Fruit fly (Drosophila melanogaster) whole organism, embryonic: ENCODE results near the gene Polr3H.

Source experiments
- B-H2 ChIP-seq: fragments of 200-800 bp; sonication (Bioruptor generic); optimal IDR thresholded peaks from 2 replicates; lab custom pipeline; 2018; ENCODE audit warnings: missing biosample characterization, mild to moderate bottlenecking, missing genetic modification characterization
- CG12659 ChIP-seq: fragments of 200-800 bp; sonication (Bioruptor generic); optimal IDR thresholded peaks from 3 replicates; lab custom pipeline; 2017; ENCODE audit warnings: mild to moderate bottlenecking, missing biosample characterization, missing genetic modification reagents, missing genetic modification characterization
- CG13624 ChIP-seq: fragments of 200-800 bp; sonication (Bioruptor generic); optimal IDR thresholded peaks from 2 replicates; lab custom pipeline; 2016; ENCODE audit warnings: missing biosample characterization, missing genetic modification characterization
- CG1792 ChIP-seq: fragments of 200-800 bp; sonication (Bioruptor generic); optimal IDR thresholded peaks from 2 replicates; lab custom pipeline; 2016; ENCODE audit warnings: missing biosample characterization, missing genetic modification characterization
- CG4730 ChIP-seq: fragments of 200-800 bp; sonication (Bioruptor generic); IDR thresholded peaks from 2 replicates; pipeline ENCODE4 v1.3.6; 2022; ENCODE audit warnings: missing biosample characterization, missing genetic modification characterization
- CG9932 ChIP-seq: fragments of 200-800 bp; sonication (Bioruptor generic); IDR thresholded peaks from 2 replicates; pipeline ENCODE4 v1.3.6; 2022; ENCODE audit warnings: missing biosample characterization, missing genetic modification characterization
- D19B ChIP-seq: fragments of 200-800 bp; sonication (Bioruptor generic); optimal IDR thresholded peaks from 2 replicates; lab custom pipeline; 2017; ENCODE audit warnings: missing biosample characterization, mild to moderate bottlenecking, missing genetic modification characterization
- Gug ChIP-seq: fragments of 200-800 bp; sonication (Bioruptor generic); IDR thresholded peaks from 4 replicates; pipeline ENCODE4 v1.3.6; 2022; ENCODE audit warnings: missing biosample characterization, missing genetic modification characterization
- Lpt ChIP-seq: fragments of >200 bp; optimal IDR thresholded peaks from 2 replicates; lab custom pipeline; 2018; ENCODE audit warnings: missing biosample characterization, missing genetic modification characterization
- cad ChIP-seq: fragments of >200 bp; optimal IDR thresholded peaks from 2 replicates; lab custom pipeline; 2017; ENCODE audit warnings: missing biosample characterization, missing genetic modification characterization
- hkb ChIP-seq, 2 experiments: fragments of 200-800 bp in 1 of 2; fragments of >200 bp in 1 of 2; sonication (Bioruptor generic) in 1 of 2; IDR thresholded peaks in 1 of 2; optimal IDR thresholded peaks in 1 of 2; 2 replicates each; pipeline versions ENCODE4 v1.3.6 to Lab custom; 2017 to 2022; ENCODE audit warnings: missing biosample characterization in 1 of 2, missing genetic modification characterization in 1 of 2
- klu ChIP-seq: fragments of 200-800 bp; sonication (Bioruptor generic); IDR thresholded peaks from 2 replicates; pipeline ENCODE4 v1.3.6; 2022; ENCODE audit warnings: missing biosample characterization, missing genetic modification characterization
- run ChIP-seq: fragments of 200-800 bp; sonication (Bioruptor generic); optimal IDR thresholded peaks from 3 replicates; lab custom pipeline; 2018; ENCODE audit warnings: missing biosample characterization, mild to moderate bottlenecking, missing genetic modification characterization
- twi ChIP-seq: fragments of 200-800 bp; optimal IDR thresholded peaks from 2 replicates; lab custom pipeline; 2019; ENCODE audit warnings: missing biosample characterization, mild to moderate bottlenecking, missing genetic modification characterization, moderate library complexity

DNA sequence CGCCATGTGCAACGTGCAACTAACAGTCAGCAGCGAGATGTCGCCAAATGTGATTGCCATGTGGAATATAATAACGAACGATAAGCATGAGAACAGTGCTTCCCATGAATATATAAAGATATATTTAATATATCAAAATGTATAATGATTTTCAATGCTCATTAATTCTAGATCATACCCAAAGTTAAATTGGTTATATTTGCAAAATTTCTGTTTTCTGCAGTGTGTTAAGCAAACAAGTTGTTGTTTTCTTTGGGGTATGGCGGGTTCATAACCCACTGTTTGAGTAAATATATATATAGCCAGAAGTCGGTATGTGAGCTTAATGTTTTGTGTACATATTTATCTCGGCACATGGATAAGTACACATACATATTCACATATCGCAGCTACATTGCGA lies 11.7 kb upstream of the Polr3H start:
- no peak for TF ChIP-seq klu (GFP tag; lab: Robert Waterston, UW)
- no peak for TF ChIP-seq CG9932 (GFP tag; lab: Robert Waterston, UW)
- no peak for TF ChIP-seq CG1792 (GFP tag; lab: Kevin White, UChicago)
- TF ChIP-seq twi (tag; lab: Kevin White, UChicago), result no peak
- TF ChIP-seq CG4730 (GFP tag; lab: Robert Waterston, UW), result no peak
- TF ChIP-seq D19B (GFP tag; lab: Kevin White, UChicago), result no peak
- TF ChIP-seq Gug (GFP tag; lab: Robert Waterston, UW), result no peak
- TF ChIP-seq Lpt (GFP tag; lab: Kevin White, UChicago), result no peak
- no peak for TF ChIP-seq run
- TF ChIP-seq CG13624 (GFP tag; lab: Kevin White, UChicago), result no peak
- TF ChIP-seq cad (GFP tag; lab: Kevin White, UChicago), result no peak
- TF ChIP-seq CG12659 (GFP tag; lab: Kevin White, UChicago), result no peak
- no peak for TF ChIP-seq hkb (optimal IDR thresholded peaks at IDR 0.05; lab: Kevin White, UChicago)
- TF ChIP-seq hkb (GFP tag; IDR thresholded peaks at IDR 0.05; lab: Robert Waterston, UW), result peak; percentile 52
- no peak for TF ChIP-seq B-H2 (GFP tag; lab: Kevin White, UChicago)
